Fruit fly (Drosophila melanogaster): ENCODE measurements around the gene Rpn12.

dm6 chr3L:16587994-16588622, 5.3 kb downstream of the Rpn12 start:
- TF ChIP-seq CG34367 (tag; optimal IDR thresholded peaks at IDR 0.05): no peak
- TF ChIP-seq fd96Ca (GFP tag; IDR thresholded peaks at IDR 0.05): 0 out of 3 replicates have a peak, but pooled peaks have one; percentile 41

All from whole organism, pupa.